Fruit fly (Drosophila melanogaster) whole organism, adult: ENCODE results near the gene Chsy.

Source experiments
- Clk ChIP-seq: fragments of 200-800 bp; sonication (Bioruptor generic); optimal IDR thresholded peaks from 2 replicates; lab custom pipeline; 2017; ENCODE audit warnings: missing biosample characterization, missing genetic modification characterization
- Crg-1 ChIP-seq: fragments of 200-800 bp; sonication (Bioruptor generic); optimal IDR thresholded peaks from 2 replicates; lab custom pipeline; 2016; ENCODE audit warnings: missing biosample characterization, missing genetic modification characterization
- bab1 ChIP-seq: fragments of 200-800 bp; sonication (Bioruptor generic); optimal IDR thresholded peaks from 3 replicates; lab custom pipeline; 2019; ENCODE audit warnings: missing biosample characterization, mild to moderate bottlenecking, missing genetic modification characterization, moderate library complexity
- cic ChIP-seq: fragments of 200-800 bp; sonication (Bioruptor generic); optimal IDR thresholded peaks from 2 replicates; lab custom pipeline; 2017; ENCODE audit warnings: missing biosample characterization, mild to moderate bottlenecking, missing genetic modification characterization, moderate library complexity
- cnc ChIP-seq, 2 experiments: fragments of >200 bp; optimal IDR thresholded peaks; 2 replicates each; lab custom pipeline; 2017
- kay ChIP-seq: fragments of 200-800 bp; sonication (Bioruptor generic); peaks from one replicate; lab custom pipeline; 2016; ENCODE audit warnings: missing biosample characterization, missing genetic modification characterization, borderline replicate concordance
- toe ChIP-seq: fragments of 200-800 bp; sonication (Bioruptor generic); optimal IDR thresholded peaks from 2 replicates; lab custom pipeline; 2016; ENCODE audit warnings: missing biosample characterization, missing genetic modification characterization

DNA sequence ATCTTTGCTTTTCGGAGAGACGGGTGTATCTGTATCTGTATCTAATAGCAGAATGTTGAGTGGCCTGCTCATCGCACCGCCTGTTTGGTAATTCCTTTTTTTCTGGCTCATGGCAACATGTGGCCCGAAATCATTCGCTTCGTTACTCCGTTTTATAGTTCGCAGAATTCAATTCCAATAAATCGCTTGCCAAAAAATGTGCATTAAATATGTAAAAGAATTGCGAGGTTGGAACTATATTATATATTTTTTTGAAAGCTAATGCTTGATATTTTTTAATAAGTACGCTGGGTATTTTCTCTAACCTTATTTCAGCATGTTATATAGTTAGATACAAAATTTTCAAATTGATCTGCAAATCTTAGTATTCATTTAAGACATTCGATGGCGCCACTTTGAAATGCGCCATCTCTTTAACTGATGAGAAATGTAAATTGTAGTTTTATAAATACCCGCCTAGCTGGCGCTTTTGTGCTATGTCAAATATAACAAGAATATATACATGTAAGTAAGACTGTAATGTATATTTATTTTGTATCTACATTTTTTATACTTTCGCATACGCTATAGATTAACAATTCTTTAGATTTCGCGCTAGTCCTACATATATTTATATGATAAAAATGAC lies 1.0 kb upstream of the Chsy start:
- TF ChIP-seq Clk (no peak), kay (GFP tag; lab: Kevin White, UChicago) (no peak), cnc (optimal IDR thresholded peaks at IDR 0.05; lab: Kevin White, UChicago) (no peak), bab1 (no peak), toe (GFP tag; lab: Kevin White, UChicago) (no peak), Crg-1 (no peak), cic (GFP tag; lab: Kevin White, UChicago) (no peak)
